Fruit fly (Drosophila melanogaster) whole organism: ENCODE results near the gene sloth1.

Experiments used
- CG8478 ChIP-seq: fragments of >200 bp; optimal IDR thresholded peaks from 2 replicates; lab custom pipeline; 2018; ENCODE audit warnings: inconsistent platforms
- Dll ChIP-seq: fragments of >200 bp; optimal IDR thresholded peaks from 2 replicates; lab custom pipeline; 2017
- EcR ChIP-seq, 2 experiments: fragments of >200 bp; optimal IDR thresholded peaks; 2 replicates each; lab custom pipeline; 2017; ENCODE audit warnings: missing biosample characterization in 2 of 2, missing genetic modification characterization in 2 of 2, missing genetic modification reagents in 2 of 2
- pan ChIP-seq: fragments of >200 bp; optimal IDR thresholded peaks from 2 replicates; lab custom pipeline; 2017
- psq ChIP-seq: fragments of >200 bp; optimal IDR thresholded peaks from 2 replicates; lab custom pipeline; 2017
- usp ChIP-seq: fragments of >200 bp; optimal IDR thresholded peaks from 2 replicates; lab custom pipeline; 2017; ENCODE audit warnings: missing biosample characterization, missing genetic modification characterization, mixed read lengths

sloth1 gene

DNA sequence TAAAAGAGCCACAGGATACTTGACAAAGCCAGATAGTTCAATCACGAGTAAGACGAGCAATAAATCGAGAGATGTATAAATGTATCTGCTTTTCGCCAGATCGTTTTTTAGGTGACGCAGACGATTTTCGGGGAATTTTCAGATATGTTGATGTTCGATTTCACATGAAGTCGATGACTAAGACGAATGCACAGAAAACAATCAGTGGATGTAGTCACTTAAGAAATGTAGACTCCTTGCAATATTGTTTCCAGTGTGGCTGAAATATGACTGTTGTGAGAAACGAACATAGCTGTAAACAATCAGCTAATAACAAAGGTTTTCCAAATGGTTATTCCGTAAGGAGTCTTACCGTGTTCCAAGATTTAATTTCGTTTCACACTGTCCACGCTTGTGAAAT is 15.0 kb upstream of the sloth1 start:
- TF ChIP-seq pan, result no peak
- TF ChIP-seq usp (GFP tag; lab: Kevin White, UChicago), result no peak
- TF ChIP-seq EcR (GFP tag; optimal IDR thresholded peaks at IDR 0.05; lab: Kevin White, UChicago), result no peak

DNA sequence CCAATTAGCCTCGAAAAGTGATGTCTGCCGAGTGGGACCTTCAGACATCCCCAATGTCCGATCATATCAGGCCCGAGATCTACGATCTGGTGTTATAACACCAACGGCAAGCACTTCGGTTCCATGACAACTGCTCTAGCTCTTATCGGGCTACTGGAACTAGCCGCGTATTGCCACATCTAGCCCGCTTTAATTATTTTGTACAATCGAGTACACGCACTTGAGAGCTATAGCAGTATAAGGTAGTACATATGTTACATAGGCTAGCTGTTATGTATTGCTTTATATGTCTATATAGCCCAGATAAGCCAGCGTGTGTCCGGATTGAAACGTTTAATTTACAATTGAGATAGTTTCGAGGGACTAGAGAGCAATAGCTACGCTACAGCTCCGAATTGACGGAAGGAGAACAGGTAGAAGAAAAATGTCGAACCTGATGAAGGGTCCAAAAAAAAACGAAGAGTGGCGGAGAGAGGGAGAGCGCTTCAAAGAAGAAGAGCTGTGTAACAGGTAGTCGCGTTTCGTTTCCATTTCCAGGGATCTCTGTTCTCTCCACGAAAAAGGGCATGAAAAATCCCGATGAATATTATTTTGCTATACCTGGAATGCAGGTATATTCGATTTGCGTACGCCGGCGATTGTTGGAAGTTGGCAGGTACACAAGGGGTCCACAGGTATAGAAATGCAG is 14.0 kb upstream of the sloth1 start:
- no peak for TF ChIP-seq Dll (lab: Kevin White, UChicago)

DNA sequence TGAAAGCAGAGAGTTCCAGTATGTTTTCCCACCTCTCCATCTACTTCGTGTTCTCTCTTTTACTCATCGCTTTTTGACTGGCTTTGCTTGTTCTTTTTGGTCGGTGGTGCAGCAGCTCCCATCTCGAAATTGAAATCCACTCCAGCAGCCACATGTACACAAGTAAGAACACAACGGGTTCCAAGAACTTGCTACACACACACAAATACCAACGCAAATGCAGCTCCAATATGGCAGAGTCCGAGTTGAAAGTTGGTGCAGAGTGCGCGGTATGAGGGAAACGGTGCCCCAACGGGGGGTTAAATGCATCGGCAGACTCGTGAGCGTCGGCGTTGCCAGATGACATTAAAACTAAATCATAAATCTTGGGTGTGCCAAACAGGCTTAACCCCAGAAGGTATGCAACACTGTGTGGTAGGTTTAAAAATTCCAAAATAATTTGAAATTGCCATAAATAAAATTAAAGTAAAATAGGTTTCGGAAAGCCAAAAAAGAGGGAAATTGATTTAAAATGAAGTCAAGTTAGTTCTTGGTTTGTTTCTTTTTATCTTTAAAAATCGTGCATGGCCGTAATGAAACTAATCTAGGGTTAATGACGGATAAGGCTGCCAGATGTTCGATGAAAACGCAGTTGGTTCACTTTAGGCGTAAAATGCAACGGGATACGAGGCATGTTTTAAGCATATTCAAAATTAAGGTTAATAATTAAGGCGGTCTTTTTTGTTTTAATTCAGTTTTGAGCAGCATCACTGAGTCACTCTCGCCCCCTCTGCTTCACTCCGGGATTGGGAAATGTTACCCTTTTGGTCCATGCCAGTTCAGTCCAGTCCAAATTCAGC is 13.3 kb upstream of the sloth1 start:
- TF ChIP-seq CG8478 (lab: Kevin White, UChicago) (no peak), pan (no peak), psq (lab: Kevin White, UChicago) (no peak), usp (GFP tag; lab: Kevin White, UChicago) (no peak), EcR (GFP tag; optimal IDR thresholded peaks at IDR 0.05; lab: Kevin White, UChicago) (no peak), Dll (lab: Kevin White, UChicago) (no peak)

DNA sequence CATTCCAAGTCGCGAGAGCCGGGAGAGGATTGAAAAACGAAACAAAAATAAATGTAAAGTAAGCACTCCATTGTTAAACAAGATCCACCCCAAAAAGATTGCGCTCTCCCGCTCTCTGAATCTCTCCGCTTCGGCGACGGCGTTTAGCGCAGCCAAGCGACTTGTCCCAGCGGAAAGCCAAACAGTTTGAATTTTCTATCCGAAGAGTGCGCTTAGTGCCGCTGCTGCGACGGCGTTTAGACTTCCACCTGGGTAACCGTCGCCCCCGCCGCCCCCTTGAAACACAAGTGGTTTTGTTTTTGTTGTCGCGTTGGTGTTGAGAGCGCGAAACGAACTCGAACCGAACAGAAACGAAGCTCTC is 12.7 kb upstream of the sloth1 start, which contains the start of gene Inx2:
TSS of gene Inx2 (plus strand) at position 181 of the 361 bp plus-strand sequence.
- TF ChIP-seq Dll (lab: Kevin White, UChicago) (peak; percentile 78), EcR (GFP tag; optimal IDR thresholded peaks at IDR 0.05; lab: Kevin White, UChicago) (peak in 1 of 2 experiments; percentile 1), pan (no peak)

DNA sequence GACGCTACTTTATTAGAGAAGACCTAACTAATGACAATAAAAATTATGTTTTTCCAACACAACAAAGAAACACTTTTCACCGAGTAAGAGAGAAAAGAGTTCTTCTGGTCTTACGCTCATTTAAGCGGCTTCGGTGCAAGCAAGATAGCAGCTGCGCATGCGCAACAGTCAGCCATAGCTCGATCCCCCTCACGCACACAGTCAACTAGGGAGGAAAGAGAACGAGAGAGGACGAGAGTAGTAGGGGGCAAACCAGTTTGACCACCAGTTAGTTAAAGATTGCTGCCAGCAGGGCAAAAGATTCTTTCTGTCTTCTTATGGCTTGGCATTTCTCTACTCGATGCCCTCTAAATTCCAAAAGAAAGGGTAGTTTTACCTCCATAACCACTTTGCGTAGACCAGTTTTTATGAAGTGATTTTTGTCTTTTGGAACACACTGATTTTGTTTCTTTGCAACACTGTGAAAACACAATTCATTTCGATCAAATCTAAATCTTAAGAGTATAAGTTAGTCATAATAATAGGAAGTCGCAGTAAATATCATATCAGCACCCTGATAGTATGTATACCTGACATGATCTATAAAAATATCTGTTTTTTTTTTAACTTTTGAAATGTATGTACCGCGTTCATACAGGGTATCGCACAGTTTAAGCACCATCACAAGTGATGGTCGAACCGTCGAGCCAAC is 10.6 kb upstream of the sloth1 start:
- no peak for TF ChIP-seq EcR (GFP tag; optimal IDR thresholded peaks at IDR 0.05; lab: Kevin White, UChicago)
- TF ChIP-seq pan, result peak; percentile 45
- TF ChIP-seq psq (lab: Kevin White, UChicago), result no peak
- TF ChIP-seq CG8478 (lab: Kevin White, UChicago), result no peak

DNA sequence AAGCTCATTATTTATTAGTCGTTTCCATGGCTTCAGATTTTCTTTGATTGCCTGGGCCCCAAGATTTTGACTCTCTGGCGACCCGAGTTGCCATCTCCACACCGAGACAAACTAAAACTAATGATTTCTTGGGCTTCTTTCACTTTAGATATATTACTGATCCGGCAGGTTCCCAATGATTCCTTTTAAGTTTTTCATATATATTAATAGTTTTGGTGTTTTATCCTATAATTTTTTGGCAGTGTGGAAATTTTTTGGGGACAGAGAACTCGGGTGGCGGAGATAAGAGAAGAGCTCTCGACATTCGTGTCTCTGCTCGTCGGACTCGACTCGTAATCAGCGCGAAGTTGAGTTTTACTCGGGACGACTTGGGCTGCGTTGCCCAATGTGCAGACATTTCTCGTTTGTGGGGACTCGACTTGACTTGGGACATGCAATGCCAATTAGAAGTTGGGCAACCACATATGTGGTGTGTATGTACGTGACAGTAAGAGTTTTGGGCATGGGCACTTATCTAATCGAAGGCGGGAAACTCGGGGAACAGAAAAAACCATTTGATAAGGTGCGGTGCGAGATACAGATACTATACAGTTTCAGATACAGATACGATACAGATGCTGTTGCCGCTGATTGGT is 9.9 kb upstream of the sloth1 start:
- TF ChIP-seq psq (lab: Kevin White, UChicago) (no peak), usp (GFP tag; lab: Kevin White, UChicago) (no peak), pan (no peak), Dll (lab: Kevin White, UChicago) (no peak), EcR (GFP tag; optimal IDR thresholded peaks at IDR 0.05; lab: Kevin White, UChicago) (no peak), CG8478 (lab: Kevin White, UChicago) (no peak)

DNA sequence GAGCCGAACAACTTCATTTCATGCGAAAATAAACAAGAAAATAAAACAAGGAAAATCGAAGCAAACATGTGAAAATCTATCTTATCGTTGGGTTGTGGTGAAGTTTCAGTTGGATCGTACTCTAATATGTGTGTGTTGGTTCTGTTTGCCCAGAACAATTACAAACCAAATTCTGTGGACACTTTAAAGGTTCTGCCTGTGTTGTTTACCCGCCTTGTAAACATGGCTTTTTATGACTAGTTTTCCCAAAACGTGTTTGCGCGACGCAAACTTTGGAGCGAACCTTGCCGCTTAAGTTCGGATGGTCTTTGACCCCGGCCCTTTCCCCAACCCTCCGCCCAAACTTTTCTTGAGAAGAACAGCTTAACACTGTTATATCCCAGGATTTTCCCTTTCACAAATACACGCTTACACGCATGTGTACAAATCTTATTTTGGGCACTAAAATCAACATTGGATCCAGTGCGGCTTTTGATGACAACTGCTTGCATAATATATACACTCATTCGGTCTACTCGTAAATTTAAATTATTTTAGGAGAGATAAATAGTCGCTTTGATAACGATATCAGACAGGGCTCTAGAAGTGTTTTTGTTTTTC is 7.0 kb upstream of the sloth1 start:
- no peak for TF ChIP-seq Dll (lab: Kevin White, UChicago)
- no peak for TF ChIP-seq psq (lab: Kevin White, UChicago)
- TF ChIP-seq CG8478 (lab: Kevin White, UChicago), result no peak
- no peak for TF ChIP-seq pan
- TF ChIP-seq usp (GFP tag; lab: Kevin White, UChicago), result no peak
- no peak for TF ChIP-seq EcR (GFP tag; optimal IDR thresholded peaks at IDR 0.05; lab: Kevin White, UChicago)

DNA sequence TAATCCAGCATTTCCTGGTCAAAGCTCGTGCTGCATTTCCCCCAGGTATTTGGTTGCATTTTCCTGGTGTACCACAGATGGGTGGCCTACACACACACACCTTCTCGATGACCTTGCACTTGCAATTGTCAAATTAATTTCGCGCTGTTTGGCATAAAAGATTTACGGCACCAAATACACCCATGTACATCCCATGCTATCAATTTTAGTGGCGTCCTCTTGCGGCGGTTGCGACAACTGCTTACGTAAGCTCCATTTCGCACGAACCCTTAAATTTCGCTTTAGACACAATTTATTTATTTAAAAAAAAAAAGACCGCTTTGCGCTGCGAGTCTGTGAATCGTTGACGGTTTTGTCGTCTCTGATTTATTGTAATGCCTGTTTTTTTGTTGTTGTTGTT is 5.7 kb upstream of the sloth1 start:
- TF ChIP-seq usp (GFP tag; lab: Kevin White, UChicago) (no peak), Dll (lab: Kevin White, UChicago) (no peak), EcR (GFP tag; optimal IDR thresholded peaks at IDR 0.05; lab: Kevin White, UChicago) (no peak), psq (lab: Kevin White, UChicago) (no peak), CG8478 (lab: Kevin White, UChicago) (no peak), pan (no peak)

DNA sequence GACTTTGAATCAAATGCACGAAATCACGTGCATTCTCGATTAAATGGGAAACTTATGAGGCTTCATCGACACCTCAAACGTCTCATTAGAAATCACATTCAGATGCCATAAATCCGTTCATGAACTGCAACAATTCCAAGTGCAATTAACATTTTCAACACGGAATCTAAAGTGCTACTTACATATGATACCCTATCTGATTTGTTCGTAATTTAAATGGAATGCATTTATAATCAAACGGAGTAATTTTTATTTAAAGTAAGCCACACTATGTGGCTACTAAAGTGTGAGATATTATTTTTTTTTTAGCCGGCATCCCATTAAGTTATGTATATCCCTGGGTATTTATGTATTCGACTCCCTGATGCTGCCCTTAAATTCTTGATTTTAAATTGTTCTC is 3.5 kb upstream of the sloth1 start:
- TF ChIP-seq Dll (lab: Kevin White, UChicago) (no peak), usp (GFP tag; lab: Kevin White, UChicago) (no peak), EcR (GFP tag; optimal IDR thresholded peaks at IDR 0.05; lab: Kevin White, UChicago) (no peak), psq (lab: Kevin White, UChicago) (no peak)

DNA sequence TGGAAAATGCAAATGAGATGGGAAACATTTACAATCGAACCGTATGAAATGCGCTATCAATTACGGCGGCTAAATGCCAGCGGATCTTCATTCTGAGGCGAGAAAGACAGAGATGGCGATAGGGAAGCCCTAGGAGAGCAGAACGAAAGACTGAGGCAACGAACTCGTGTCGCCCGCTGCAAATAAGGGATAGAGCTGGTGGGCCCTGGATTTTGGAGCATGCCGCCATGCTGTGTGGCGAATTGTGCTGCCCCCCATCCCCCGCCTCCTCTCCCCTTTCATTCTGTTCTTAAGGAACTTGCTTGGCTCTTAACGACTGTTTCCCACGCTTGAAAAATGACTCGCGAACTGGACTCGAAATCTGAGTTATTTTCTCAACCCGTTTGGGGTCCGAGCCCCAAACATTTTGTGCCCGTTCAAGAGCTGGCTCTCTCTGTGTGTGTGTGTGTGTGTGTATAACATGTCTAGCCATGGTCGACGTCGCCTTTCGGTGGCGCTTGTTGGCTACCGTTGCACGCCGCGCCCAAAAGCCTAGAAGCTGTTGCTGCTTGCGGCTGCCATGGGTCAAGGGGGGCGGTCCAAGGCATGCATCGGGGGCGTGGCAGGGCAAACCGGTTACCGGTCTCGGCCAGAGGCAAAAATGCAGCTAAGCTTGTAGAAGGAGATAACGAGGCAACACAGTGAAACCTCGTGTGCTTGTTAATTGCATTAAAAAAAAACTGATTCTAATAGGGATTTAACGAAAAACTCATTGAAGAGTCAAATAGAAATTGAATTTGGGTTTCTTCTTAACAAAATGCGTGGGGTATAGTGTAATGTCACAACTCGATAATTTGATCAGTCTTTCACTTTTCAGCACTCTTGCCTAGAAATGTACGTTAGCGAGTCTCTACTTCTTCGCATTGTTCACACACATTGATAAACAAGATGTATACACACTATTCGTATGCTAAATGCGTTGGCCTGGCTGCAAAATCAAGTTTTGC is 2.8 kb upstream of the sloth1 start:
- peak in 1 of 2 experiments; percentile 62 for TF ChIP-seq EcR (GFP tag; optimal IDR thresholded peaks at IDR 0.05; lab: Kevin White, UChicago)
- no peak for TF ChIP-seq Dll (lab: Kevin White, UChicago)
